Worm (Caenorhabditis elegans) whole organism, mixed stage, embryonic: Measurements from ENCODE around the gene Y11D7A.7.

Source experiments
- ceh-39 ChIP-seq: fragments of 150-350 bp; optimal IDR thresholded peaks from 2 replicates; lab custom pipeline; 2014; ENCODE audit warnings: missing biosample characterization, missing genetic modification characterization
- elt-3 ChIP-seq: fragments of 150-350 bp; optimal IDR thresholded peaks from 2 replicates; lab custom pipeline; 2014; ENCODE audit warnings: missing biosample characterization, missing genetic modification characterization
- ham-2 ChIP-seq: fragments of 200-800 bp; sonication (Bioruptor generic); optimal IDR thresholded peaks from 2 replicates; lab custom pipeline; 2018; ENCODE audit warnings: mild to moderate bottlenecking, missing genetic modification characterization, missing compliant biosample characterization
- lin-13 ChIP-seq: fragments of 150-350 bp; optimal IDR thresholded peaks from 2 replicates; lab custom pipeline; 2014; ENCODE audit warnings: missing biosample characterization, missing genetic modification characterization
- lsy-2 ChIP-seq: fragments of 150-350 bp; optimal IDR thresholded peaks from 2 replicates; lab custom pipeline; 2014; ENCODE audit warnings: missing biosample characterization, missing genetic modification characterization
- mab-5 ChIP-seq: fragments of 150-350 bp; optimal IDR thresholded peaks from 2 replicates; lab custom pipeline; 2014; ENCODE audit warnings: missing biosample characterization, missing genetic modification characterization
- mep-1 ChIP-seq: fragments of 150-350 bp; optimal IDR thresholded peaks from 2 replicates; lab custom pipeline; 2017; ENCODE audit warnings: missing biosample characterization, missing genetic modification reagents, missing genetic modification characterization, inconsistent platforms
- nhr-237 ChIP-seq: fragments of 150-350 bp; optimal IDR thresholded peaks from 2 replicates; lab custom pipeline; 2014; ENCODE audit warnings: missing biosample characterization, missing genetic modification characterization
- nhr-76 ChIP-seq: sonication (generic microtip); optimal IDR thresholded peaks from 2 replicates; lab custom pipeline; 2017; ENCODE audit warnings: missing biosample characterization, missing genetic modification characterization
- pha-4 ChIP-seq: fragments of 150-350 bp; optimal IDR thresholded peaks from 2 replicates; lab custom pipeline; 2018; ENCODE audit warnings: missing biosample characterization, missing genetic modification reagents, missing genetic modification characterization
- sptf-1 ChIP-seq: sonication (generic microtip); optimal IDR thresholded peaks from 2 replicates; lab custom pipeline; 2017; ENCODE audit warnings: mild to moderate bottlenecking, missing genetic modification characterization, moderate library complexity, missing compliant biosample characterization
- unc-62 ChIP-seq: fragments of 150-350 bp; optimal IDR thresholded peaks from 2 replicates; lab custom pipeline; 2014; ENCODE audit warnings: missing biosample characterization, missing genetic modification reagents, missing genetic modification characterization

- no peak for TF ChIP-seq unc-62 (GFP tag; lab: Kevin White, UChicago)
- TF ChIP-seq pha-4 (tag; lab: Kevin White, UChicago), result no peak
- no peak for TF ChIP-seq ceh-39 (tag; lab: Kevin White, UChicago)
- TF ChIP-seq mab-5 (tag; lab: Kevin White, UChicago), result no peak
- no peak for TF ChIP-seq lin-13 (tag; lab: Kevin White, UChicago)
- TF ChIP-seq nhr-76 (tag; lab: Kevin White, UChicago), result no peak
- TF ChIP-seq elt-3 (tag; lab: Kevin White, UChicago), result no peak
- no peak for TF ChIP-seq ham-2 (GFP tag; lab: Kevin White, UChicago)
- no peak for TF ChIP-seq lsy-2 (tag; lab: Kevin White, UChicago)
- TF ChIP-seq mep-1 (tag; lab: Kevin White, UChicago), result no peak
- TF ChIP-seq nhr-237 (tag; lab: Kevin White, UChicago), result no peak
- no peak for TF ChIP-seq sptf-1 (tag; lab: Kevin White, UChicago)
Measured at ce11 chrIV:9224825-9225224, 24.5 kb upstream of the Y11D7A.7 start, which contains the start of gene C46C2.3.
